Worm (Caenorhabditis elegans) whole organism, L4 larva: ENCODE results near the gene F59A7.5.

Experiments
- F10B5.3 ChIP-seq: sonication (generic microtip); optimal IDR thresholded peaks from 2 replicates; lab custom pipeline; 2016; ENCODE audit warnings: mild to moderate bottlenecking, missing genetic modification characterization, missing compliant biosample characterization
- T20F7.1 ChIP-seq: fragments of 200-800 bp; sonication (Bioruptor generic); optimal IDR thresholded peaks from 2 replicates; lab custom pipeline; 2018; ENCODE audit warnings: mild to moderate bottlenecking, missing genetic modification characterization, missing compliant biosample characterization
- T26A8.4 ChIP-seq: fragments of 200-800 bp; sonication (Bioruptor generic); IDR thresholded peaks from 2 replicates; pipeline ENCODE4 v1.3.6; 2022; ENCODE audit warnings: missing genetic modification characterization, missing compliant biosample characterization
- Y105C5A.15 ChIP-seq: fragments of 200-800 bp; sonication (Bioruptor generic); IDR thresholded peaks from 2 replicates; pipeline ENCODE4 v1.3.6; 2022; ENCODE audit warnings: missing genetic modification characterization, missing compliant biosample characterization
- Y75B8A.6 ChIP-seq: fragments of 200-800 bp; sonication (Bioruptor generic); IDR thresholded peaks from 2 replicates; pipeline ENCODE4 v1.3.6; 2022; ENCODE audit warnings: missing genetic modification reagents, missing genetic modification characterization, missing compliant biosample characterization
- aly-2 ChIP-seq: sonication (generic microtip); optimal IDR thresholded peaks from 2 replicates; lab custom pipeline; 2018; ENCODE audit warnings: missing biosample characterization, missing genetic modification characterization
- ama-1 ChIP-seq: fragments of 150-350 bp; optimal IDR thresholded peaks from 2 replicates; lab custom pipeline; 2014; ENCODE audit warnings: inconsistent platforms, mixed read lengths
- ceh-28 ChIP-seq: fragments of 150-350 bp; optimal IDR thresholded peaks from 2 replicates; lab custom pipeline; 2014; ENCODE audit warnings: missing biosample characterization, missing genetic modification reagents, missing genetic modification characterization
- ceh-44 ChIP-seq: fragments of 200-800 bp; sonication (Bioruptor generic); IDR thresholded peaks from 2 replicates; pipeline ENCODE4 v1.3.6; 2022; ENCODE audit warnings: missing genetic modification reagents, missing genetic modification characterization, missing compliant biosample characterization
- ceh-82 ChIP-seq: sonication (generic microtip); optimal IDR thresholded peaks from 2 replicates; lab custom pipeline; 2017; ENCODE audit warnings: missing biosample characterization, missing genetic modification characterization
- ctbp-1 ChIP-seq: fragments of 200-800 bp; sonication (Bioruptor generic); IDR thresholded peaks from 2 replicates; pipeline ENCODE4 v1.3.6; 2022; ENCODE audit warnings: missing genetic modification reagents, missing genetic modification characterization, missing compliant biosample characterization
- daf-19 ChIP-seq: fragments of 200-800 bp; sonication (Bioruptor generic); conservative IDR thresholded peaks from 2 replicates; pipeline ENCODE4 v1.3.6; 2022; ENCODE audit warnings: missing genetic modification characterization, missing compliant biosample characterization
- daf-8 ChIP-seq: fragments of 200-800 bp; sonication (Bioruptor generic); IDR thresholded peaks from 2 replicates; pipeline ENCODE4 v1.3.6; 2022; ENCODE audit warnings: missing genetic modification characterization, missing compliant biosample characterization
- dmd-6 ChIP-seq: fragments of 200-800 bp; sonication (Bioruptor generic); IDR thresholded peaks from 2 replicates; pipeline ENCODE4 v1.3.6; 2022; ENCODE audit warnings: missing genetic modification reagents, missing genetic modification characterization, missing compliant biosample characterization
- dmd-9 ChIP-seq: fragments of 200-800 bp; sonication (Bioruptor generic); IDR thresholded peaks from 2 replicates; pipeline ENCODE4 v1.3.6; 2022; ENCODE audit warnings: missing genetic modification reagents, missing genetic modification characterization, missing compliant biosample characterization
- dpl-1 ChIP-seq: fragments of 150-350 bp; optimal IDR thresholded peaks from 2 replicates; lab custom pipeline; 2014; ENCODE audit warnings: missing biosample characterization, missing genetic modification reagents, missing genetic modification characterization
- duxl-1 ChIP-seq: sonication (generic microtip); optimal IDR thresholded peaks from 2 replicates; lab custom pipeline; 2016; ENCODE audit warnings: mild to moderate bottlenecking, missing genetic modification characterization, moderate library complexity, missing compliant biosample characterization; ENCODE audit not compliant: poor library complexity
- egl-43 ChIP-seq: fragments of 200-800 bp; sonication (Bioruptor generic); IDR thresholded peaks from 2 replicates; pipeline ENCODE4 v1.3.6; 2022; ENCODE audit warnings: missing genetic modification reagents, missing genetic modification characterization, missing compliant biosample characterization
- fos-1 ChIP-seq: fragments of 150-350 bp; optimal IDR thresholded peaks from 2 replicates; lab custom pipeline; 2014; ENCODE audit warnings: missing biosample characterization, missing genetic modification characterization
- hlh-11 ChIP-seq: fragments of 200-800 bp; sonication (Bioruptor generic); optimal IDR thresholded peaks from 2 replicates; lab custom pipeline; 2018; ENCODE audit warnings: mild to moderate bottlenecking, missing genetic modification characterization, missing compliant biosample characterization
- hlh-30 ChIP-seq: sonication (generic microtip); optimal IDR thresholded peaks from 2 replicates; lab custom pipeline; 2017; ENCODE audit warnings: antibody characterized with exemption, mild to moderate bottlenecking, missing genetic modification characterization, missing compliant biosample characterization; ENCODE audit not compliant: insufficient read depth
- hmg-1.1 ChIP-seq: fragments of 200-800 bp; sonication (Bioruptor generic); IDR thresholded peaks from 2 replicates; pipeline ENCODE4 v1.3.6; 2022; ENCODE audit warnings: missing genetic modification reagents, missing genetic modification characterization, missing compliant biosample characterization
- lim-7 ChIP-seq: fragments of 200-800 bp; sonication (Bioruptor generic); IDR thresholded peaks from 2 replicates; pipeline ENCODE4 v1.3.6; 2022; ENCODE audit warnings: missing genetic modification characterization, missing compliant biosample characterization
- lin-1 ChIP-seq: fragments of 200-800 bp; sonication (Bioruptor generic); IDR thresholded peaks from 2 replicates; pipeline ENCODE4 v1.3.6; 2022; ENCODE audit warnings: missing genetic modification reagents, missing genetic modification characterization, missing compliant biosample characterization
- lin-15B ChIP-seq: fragments of 150-350 bp; sonication (generic microtip); optimal IDR thresholded peaks from 3 replicates; lab custom pipeline; 2014; ENCODE audit warnings: missing biosample characterization, missing genetic modification characterization
- lin-29 ChIP-seq: fragments of 200-800 bp; sonication (Bioruptor generic); IDR thresholded peaks from 2 replicates; pipeline ENCODE4 v1.3.6; 2022; ENCODE audit warnings: missing genetic modification reagents, missing genetic modification characterization, missing compliant biosample characterization
- lin-38 ChIP-seq: fragments of 200-800 bp; sonication (Bioruptor generic); IDR thresholded peaks from 2 replicates; pipeline ENCODE4 v1.3.6; 2022; ENCODE audit warnings: missing genetic modification reagents, missing genetic modification characterization, missing compliant biosample characterization
- nhr-10 ChIP-seq: fragments of 150-350 bp; optimal IDR thresholded peaks from 2 replicates; lab custom pipeline; 2014; ENCODE audit warnings: missing biosample characterization, missing genetic modification characterization
- nhr-102 ChIP-seq: sonication (generic microtip); optimal IDR thresholded peaks from 2 replicates; lab custom pipeline; 2016; ENCODE audit warnings: mild to moderate bottlenecking, missing genetic modification characterization, moderate library complexity, missing compliant biosample characterization
- nhr-11 ChIP-seq: fragments of 150-350 bp; optimal IDR thresholded peaks from 2 replicates; lab custom pipeline; 2014; ENCODE audit warnings: missing biosample characterization, missing genetic modification characterization
- nhr-111 ChIP-seq: fragments of 200-800 bp; sonication (Bioruptor generic); optimal IDR thresholded peaks from 2 replicates; lab custom pipeline; 2018; ENCODE audit warnings: mild to moderate bottlenecking, missing genetic modification characterization, missing compliant biosample characterization
- nhr-237 ChIP-seq: sonication (generic microtip); optimal IDR thresholded peaks from 2 replicates; lab custom pipeline; 2017; ENCODE audit warnings: missing biosample characterization, missing genetic modification characterization
- nhr-25 ChIP-seq: sonication (generic microtip); optimal IDR thresholded peaks from 2 replicates; lab custom pipeline; 2017; ENCODE audit warnings: missing genetic modification characterization, mild to moderate bottlenecking, missing compliant biosample characterization, antibody characterized with exemption, moderate library complexity, borderline replicate concordance; ENCODE audit not compliant: insufficient read depth
- nhr-28 ChIP-seq: fragments of 150-350 bp; optimal IDR thresholded peaks from 2 replicates; lab custom pipeline; 2014; ENCODE audit warnings: missing biosample characterization, missing genetic modification characterization
- nhr-42 ChIP-seq: fragments of 200-800 bp; sonication (Bioruptor generic); IDR thresholded peaks from 2 replicates; pipeline ENCODE4 v1.3.6; 2022; ENCODE audit warnings: missing genetic modification characterization, missing compliant biosample characterization
- nhr-6 ChIP-seq: fragments of 150-350 bp; optimal IDR thresholded peaks from 2 replicates; lab custom pipeline; 2014; ENCODE audit warnings: missing biosample characterization, missing genetic modification characterization
- nhr-77 ChIP-seq: fragments of 150-350 bp; optimal IDR thresholded peaks from 2 replicates; lab custom pipeline; 2014; ENCODE audit warnings: missing biosample characterization, missing genetic modification characterization
- pha-4 ChIP-seq, 2 experiments: fragments of 150-350 bp in 1 of 2; fragments of 200-800 bp in 1 of 2; sonication (Bioruptor generic) in 1 of 2; IDR thresholded peaks in 1 of 2; optimal IDR thresholded peaks in 1 of 2; 2 replicates each; pipeline versions ENCODE4 v1.3.6 to Lab custom; 2014 to 2022; ENCODE audit warnings: missing genetic modification characterization in 2 of 2, missing genetic modification reagents in 2 of 2, missing biosample characterization in 1 of 2, missing compliant biosample characterization in 1 of 2
- php-3 ChIP-seq: fragments of 200-800 bp; sonication (Bioruptor generic); IDR thresholded peaks from 2 replicates; pipeline ENCODE4 v1.3.6; 2022; ENCODE audit warnings: missing genetic modification reagents, missing genetic modification characterization, missing compliant biosample characterization
- pqm-1 ChIP-seq: sonication (generic microtip); optimal IDR thresholded peaks from 2 replicates; lab custom pipeline; 2017; ENCODE audit warnings: missing biosample characterization, missing genetic modification characterization
- rbr-2 ChIP-seq: sonication (generic microtip); optimal IDR thresholded peaks from 2 replicates; lab custom pipeline; 2016; ENCODE audit warnings: missing genotype, missing genetic modification characterization, missing compliant biosample characterization
- saeg-2 ChIP-seq: fragments of 200-800 bp; sonication (Bioruptor generic); IDR thresholded peaks from 2 replicates; pipeline ENCODE4 v1.3.6; 2022; ENCODE audit warnings: missing genetic modification reagents, missing genetic modification characterization, missing compliant biosample characterization
- skn-1 ChIP-seq: fragments of 150-350 bp; optimal IDR thresholded peaks from 2 replicates; lab custom pipeline; 2014; ENCODE audit warnings: missing biosample characterization, missing genetic modification characterization
- snpc-1.2 ChIP-seq: fragments of 200-800 bp; sonication (Bioruptor generic); IDR thresholded peaks from 2 replicates; pipeline ENCODE4 v1.3.6; 2022; ENCODE audit warnings: missing genetic modification reagents, missing genetic modification characterization, missing compliant biosample characterization
- snpc-4 ChIP-seq: fragments of 150-350 bp; optimal IDR thresholded peaks from 2 replicates; lab custom pipeline; 2014; ENCODE audit warnings: missing biosample characterization, missing genetic modification characterization
- tra-1 ChIP-seq: fragments of 200-800 bp; sonication (Bioruptor generic); IDR thresholded peaks from 2 replicates; pipeline ENCODE4 v1.3.6; 2022; ENCODE audit warnings: missing genetic modification reagents, missing genetic modification characterization, missing compliant biosample characterization
- unc-62 ChIP-seq, 3 experiments: fragments of 150-350 bp in 1 of 3; sonication (generic microtip); optimal IDR thresholded peaks in 2 of 3; peaks in 1 of 3; 1 replicate in 1 of 3; 2 replicates in 2 of 3; lab custom pipeline; 2014 to 2017; ENCODE audit warnings: missing biosample characterization in 3 of 3, missing genetic modification characterization in 3 of 3, missing genetic modification reagents in 3 of 3, missing genotype in 1 of 3
- zag-1 ChIP-seq: fragments of 150-350 bp; optimal IDR thresholded peaks from 2 replicates; lab custom pipeline; 2014; ENCODE audit warnings: missing biosample characterization, missing genetic modification characterization
- zfp-3 ChIP-seq: fragments of 200-800 bp; sonication (Bioruptor generic); conservative IDR thresholded peaks from 2 replicates; pipeline ENCODE4 v1.3.6; 2022; ENCODE audit warnings: missing genetic modification reagents, missing genetic modification characterization, missing compliant biosample characterization
- zip-11 ChIP-seq: fragments of 200-800 bp; sonication (Bioruptor generic); IDR thresholded peaks from 2 replicates; pipeline ENCODE4 v1.3.6; 2022; ENCODE audit warnings: missing genetic modification characterization, missing compliant biosample characterization

F59A7.5 gene

ce11 chrV:2008412-2008811 lies 14.1 kb upstream of the F59A7.5 start (continued):
- TF ChIP-seq nhr-102 (tag; lab: Kevin White, UChicago): peak; percentile 70
- no peak for TF ChIP-seq snpc-4
- peak; percentile 67 for TF ChIP-seq T26A8.4 (GFP tag; lab: Robert Waterston, UW)
- peak; percentile 47; the same call in 1 of the 2 replicates for TF ChIP-seq nhr-42 (GFP tag; lab: Robert Waterston, UW)
- no peak for TF ChIP-seq saeg-2 (GFP tag; lab: Robert Waterston, UW)
- TF ChIP-seq Y75B8A.6 (GFP tag; lab: Robert Waterston, UW): no peak
- TF ChIP-seq zip-11 (GFP tag; lab: Robert Waterston, UW): no peak
- TF ChIP-seq hlh-11: peak; percentile 49
- TF ChIP-seq snpc-1.2: peak; percentile 59; the same call in 1 of the 2 replicates
- TF ChIP-seq hmg-1.1: peak; percentile 50; the same call in 1 of the 2 replicates
- no peak for TF ChIP-seq pha-4 (GFP tag; IDR thresholded peaks at IDR 0.05; lab: Robert Waterston, UW)
- no peak for TF ChIP-seq pha-4 (tag; optimal IDR thresholded peaks at IDR 0.05; lab: Kevin White, UChicago)
- peak; percentile 64 for TF ChIP-seq duxl-1 (tag; lab: Kevin White, UChicago)
- peak; percentile 40 for TF ChIP-seq dpl-1 (GFP tag; lab: Kevin White, UChicago)
- TF ChIP-seq nhr-11 (tag; lab: Kevin White, UChicago): no peak
- TF ChIP-seq egl-43 (GFP tag; lab: Robert Waterston, UW): no peak
- no peak for TF ChIP-seq ceh-44 (GFP tag; lab: Robert Waterston, UW)
- peak; percentile 66 for TF ChIP-seq dmd-6 (GFP tag; lab: Robert Waterston, UW)
- peak; percentile 15 for TF ChIP-seq lin-15B
- no peak for TF ChIP-seq lin-1 (GFP tag; lab: Robert Waterston, UW)
- no peak for TF ChIP-seq zag-1 (tag; lab: Kevin White, UChicago)
- no peak for TF ChIP-seq nhr-25 (tag; lab: Kevin White, UChicago)
- TF ChIP-seq hlh-30: peak; percentile 28
- no peak for TF ChIP-seq nhr-237 (tag; lab: Kevin White, UChicago)
- TF ChIP-seq php-3 (GFP tag; lab: Robert Waterston, UW): no peak
- no peak for TF ChIP-seq daf-8 (GFP tag; lab: Robert Waterston, UW)
- TF ChIP-seq rbr-2 (tag; lab: Kevin White, UChicago): peak; percentile 46
- no peak for TF ChIP-seq daf-19 (GFP tag; lab: Robert Waterston, UW)
- TF ChIP-seq aly-2 (tag; lab: Kevin White, UChicago): no peak
- no peak for TF ChIP-seq ama-1
- TF ChIP-seq nhr-28 (tag; lab: Kevin White, UChicago): peak; percentile 54
- TF ChIP-seq nhr-6 (tag; lab: Kevin White, UChicago): no peak
- no peak for TF ChIP-seq lim-7
- TF ChIP-seq dmd-9 (GFP tag; lab: Robert Waterston, UW): no peak
- peak in 1 of 2 experiments; percentile 80 for TF ChIP-seq unc-62 (GFP tag; optimal IDR thresholded peaks at IDR 0.05 in 1 of 2; lab: Kevin White, UChicago)
- no peak for TF ChIP-seq unc-62 (tag; optimal IDR thresholded peaks at IDR 0.05; lab: Kevin White, UChicago)
- no peak for TF ChIP-seq nhr-10 (tag; lab: Kevin White, UChicago)
- no peak for TF ChIP-seq pqm-1 (tag; lab: Kevin White, UChicago)
- peak; percentile 62 for TF ChIP-seq nhr-77 (tag; lab: Kevin White, UChicago)

DNA sequence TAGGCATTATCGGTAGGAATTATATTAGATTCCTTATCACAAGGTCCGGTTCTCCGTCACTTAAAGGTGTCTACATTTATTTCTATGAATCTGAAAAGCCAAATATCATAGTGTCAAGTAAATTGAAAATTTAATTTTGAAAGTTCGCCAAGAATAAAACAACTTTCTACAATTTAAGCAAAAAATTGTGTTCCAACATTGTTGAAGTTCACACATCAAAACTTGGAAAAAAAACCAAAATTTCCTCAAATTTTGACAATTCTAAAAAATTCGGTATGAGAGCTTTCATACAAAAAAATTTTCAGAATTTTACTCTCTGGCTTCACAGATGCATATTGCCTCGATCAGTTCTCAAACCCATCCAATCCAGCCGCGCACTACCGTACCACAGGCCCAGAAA lies 10.7 kb upstream of the F59A7.5 start, which contains the start of gene F59A7.7:
Gene F59A7.7 (plus strand): TSS at position 301 of the 400 bp plus-strand sequence.
- TF ChIP-seq ctbp-1 (GFP tag; lab: Robert Waterston, UW): no peak

DNA sequence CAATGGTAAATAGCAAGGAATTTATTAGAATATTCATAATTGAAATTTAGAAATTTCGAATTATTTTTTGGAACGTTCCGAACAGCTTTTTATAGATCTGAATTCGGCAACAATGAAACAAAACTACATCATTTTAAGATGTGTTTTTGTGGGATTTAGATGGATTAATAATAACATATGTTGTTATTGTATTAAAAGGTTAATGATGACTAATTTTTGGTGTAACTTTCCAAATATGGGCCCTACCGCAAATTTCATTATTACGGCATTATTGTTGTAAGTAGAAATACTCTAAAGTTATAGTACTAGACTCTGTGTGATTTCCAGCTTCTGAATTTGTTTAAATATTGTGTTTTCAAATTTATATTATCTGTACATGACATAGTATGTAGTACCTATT lies 8.7 kb upstream of the F59A7.5 start, which contains the start of gene F59A7.11:
Gene F59A7.11 (minus strand): TSS at position 101 of the 400 bp plus-strand sequence.
- TF ChIP-seq T20F7.1 (GFP tag; lab: Kevin White, UChicago) (no peak), zag-1 (tag; lab: Kevin White, UChicago) (no peak), lin-38 (GFP tag; lab: Robert Waterston, UW) (no peak), fos-1 (tag; lab: Kevin White, UChicago) (no peak), zfp-3 (no peak), duxl-1 (tag; lab: Kevin White, UChicago) (no peak), skn-1 (tag; lab: Kevin White, UChicago) (no peak), lin-29 (GFP tag; lab: Robert Waterston, UW) (no peak), Y105C5A.15 (no peak), dmd-9 (GFP tag; lab: Robert Waterston, UW) (no peak), ceh-82 (no peak), ceh-28 (tag; lab: Kevin White, UChicago) (no peak), tra-1 (GFP tag; lab: Robert Waterston, UW) (no peak), F10B5.3 (tag; lab: Kevin White, UChicago) (no peak), nhr-111 (GFP tag; lab: Kevin White, UChicago) (no peak)
